Fruit fly (Drosophila melanogaster) whole organism, larva: ENCODE measurements around the gene CG45690.

Experiments
- noc ChIP-seq: fragments of 200-800 bp; sonication (Bioruptor generic); optimal IDR thresholded peaks from 3 replicates; lab custom pipeline; 2019; ENCODE audit warnings: missing biosample characterization, mild to moderate bottlenecking, missing genetic modification characterization, moderate library complexity

The CG45690 gene

DNA sequence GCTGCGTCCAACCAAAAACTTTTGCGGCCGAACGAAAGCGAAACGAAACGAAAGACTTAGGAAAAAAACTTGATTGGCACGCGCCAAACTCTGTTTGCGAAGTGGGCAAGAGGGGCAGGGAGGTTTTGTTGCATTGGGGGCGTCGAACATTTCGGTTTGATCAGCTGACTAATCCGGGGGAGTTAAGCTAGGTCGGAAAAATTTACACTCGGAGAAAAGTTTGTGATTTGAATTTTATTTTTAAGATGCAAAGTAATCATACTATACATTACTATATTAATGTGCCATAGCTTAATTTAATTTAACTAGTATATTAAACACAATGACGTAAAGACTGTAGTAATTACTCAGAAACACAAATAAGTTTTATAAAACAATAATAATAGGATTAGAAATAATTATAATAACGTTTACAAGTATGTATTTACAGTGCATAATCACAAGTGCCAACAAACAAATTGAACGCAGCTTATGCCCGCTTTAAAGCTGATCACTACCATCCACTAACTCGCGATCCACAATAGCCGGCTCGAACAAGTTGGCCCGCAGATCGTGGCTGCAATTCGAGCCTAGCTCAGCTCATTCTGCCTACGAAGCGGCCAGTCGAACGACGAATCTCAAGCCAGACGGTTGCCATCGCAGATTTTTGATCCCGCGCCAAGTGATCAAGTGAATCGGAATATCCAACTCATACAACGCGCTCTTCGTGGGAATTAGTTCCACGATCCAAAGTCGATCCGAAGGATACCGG lies 3.6 kb downstream of the CG45690 start, which contains the start of gene CG31871:
Gene CG31871, plus strand, starts transcription at position 592 of the 751 bp plus-strand sequence.
- peak; percentile 17 for TF ChIP-seq noc (tag; lab: Kevin White, UChicago)

DNA sequence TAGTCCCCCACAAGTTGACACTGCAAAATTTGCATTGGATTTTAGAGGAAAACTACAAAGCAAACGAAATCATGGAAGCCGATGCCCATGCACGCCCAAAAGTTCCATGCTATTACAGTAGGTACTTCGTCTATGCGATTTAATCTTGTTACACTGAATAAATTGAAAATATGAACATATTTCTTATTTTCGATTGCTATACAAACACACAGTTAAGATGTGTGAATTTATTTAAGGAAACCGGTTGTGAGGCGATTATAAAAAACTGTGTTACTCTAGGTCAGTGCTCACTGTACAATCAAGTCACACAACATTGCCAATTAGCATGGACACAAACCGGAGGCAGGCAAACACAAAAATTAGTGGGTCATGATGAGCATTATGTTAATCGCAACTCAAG lies 7.5 kb downstream of the CG45690 start:
- peak; percentile 57 for TF ChIP-seq noc (tag; lab: Kevin White, UChicago)

DNA sequence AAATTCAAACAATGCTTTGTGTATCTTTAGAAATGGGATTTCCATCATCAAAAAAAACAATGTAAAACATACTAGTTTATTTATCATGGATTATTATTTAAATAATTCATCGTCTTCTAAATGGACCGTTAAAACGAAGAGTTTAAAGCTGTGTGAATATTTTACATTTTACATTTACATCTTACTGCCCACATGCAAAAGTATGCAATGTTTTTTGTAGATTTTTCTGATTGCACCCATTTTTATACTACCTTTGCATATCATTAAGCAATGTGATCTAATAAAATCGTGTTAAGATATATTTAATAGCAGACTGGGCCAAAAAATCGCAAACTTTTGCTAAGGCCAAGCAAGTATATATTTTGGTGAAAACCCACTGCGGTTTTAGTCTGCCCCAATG lies 13.4 kb downstream of the CG45690 start:
- TF ChIP-seq noc (tag; lab: Kevin White, UChicago): no peak

DNA sequence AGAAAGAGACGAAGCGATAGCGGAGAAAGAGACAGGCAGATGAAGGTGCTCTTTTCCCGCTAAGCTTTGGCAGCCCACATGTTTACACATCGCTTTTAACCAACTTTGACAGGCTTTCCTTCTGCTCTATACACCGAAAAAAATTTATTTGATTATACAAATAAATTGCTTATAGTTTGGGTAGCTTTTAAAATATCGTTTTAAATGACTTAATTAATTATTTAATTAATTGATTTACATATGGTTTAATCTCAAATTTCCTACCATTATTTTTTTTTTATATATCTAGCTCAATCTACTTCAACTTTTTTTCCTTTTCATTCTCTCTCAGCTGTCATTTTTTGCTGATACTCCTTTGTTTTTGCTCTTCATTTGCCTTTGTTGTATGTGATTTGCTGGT lies 14.9 kb downstream of the CG45690 start:
- no peak for TF ChIP-seq noc (tag; lab: Kevin White, UChicago)

- TF ChIP-seq noc (tag; lab: Kevin White, UChicago): peak; percentile 38
Observed at dm6 chr2L:10676933-10677714, 19.0 kb downstream of the CG45690 start, which contains the start of gene CG17104. CG17104 (plus strand) TSS chr2L:10677198.

- no peak for TF ChIP-seq noc (tag; lab: Kevin White, UChicago)
Observed at dm6 chr2L:10677715-10678088, 19.6 kb downstream of the CG45690 start.

- TF ChIP-seq noc (tag; lab: Kevin White, UChicago): peak; percentile 10
Observed at dm6 chr2L:10679568-10679967, 21.5 kb downstream of the CG45690 start.

dm6 chr2L:10680584-10681080 lies 22.6 kb downstream of the CG45690 start, which contains the start of gene CG17105:
CG17105 (plus strand) TSS chr2L:10681030.
- no peak for TF ChIP-seq noc (tag; lab: Kevin White, UChicago)

DNA sequence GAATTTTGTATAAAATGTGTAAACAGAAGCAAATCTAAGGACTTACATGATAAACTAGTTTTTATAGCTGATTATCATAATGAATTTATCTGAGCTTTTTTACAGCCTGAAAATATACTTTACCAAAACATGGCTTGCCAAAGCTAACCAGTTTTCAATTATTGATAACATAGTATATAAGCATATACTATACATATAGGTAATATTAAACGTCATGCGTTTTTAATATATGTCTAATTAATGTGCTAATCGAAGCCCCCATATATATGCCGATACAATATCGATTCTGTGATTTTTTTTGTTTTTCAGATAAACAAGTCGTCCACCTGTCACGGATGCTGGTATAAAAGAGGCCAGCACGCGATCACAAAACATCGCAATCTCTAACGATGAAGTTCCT lies 23.5 kb downstream of the CG45690 start, which contains the start of gene CG17107:
Gene CG17107, plus strand, starts transcription at position 301 of the 400 bp plus-strand sequence.
- no peak for TF ChIP-seq noc (tag; lab: Kevin White, UChicago)

dm6 chr2L:10682197-10682596 lies 24.1 kb downstream of the CG45690 start:
- no peak for TF ChIP-seq noc (tag; lab: Kevin White, UChicago)

- TF ChIP-seq noc (tag; lab: Kevin White, UChicago): peak; percentile 58
Observed at dm6 chr2L:10682912-10683311, 24.8 kb downstream of the CG45690 start.

dm6 chr2L:10684309-10684708 lies 26.2 kb downstream of the CG45690 start, which contains the start of gene CG7299:
CG7299 (minus strand) TSS chr2L:10684409.
- no peak for TF ChIP-seq noc (tag; lab: Kevin White, UChicago)

dm6 chr2L:10685666-10686065 lies 27.6 kb downstream of the CG45690 start:
- no peak for TF ChIP-seq noc (tag; lab: Kevin White, UChicago)

- TF ChIP-seq noc (tag; lab: Kevin White, UChicago): no peak
Observed at dm6 chr2L:10687009-10687793, 29.1 kb downstream of the CG45690 start, which contains the start of gene CG7296. CG7296 (minus strand) TSS chr2L:10687066.

- no peak for TF ChIP-seq noc (tag; lab: Kevin White, UChicago)
Observed at dm6 chr2L:10687794-10688185, 29.7 kb downstream of the CG45690 start.
